Fruit fly (Drosophila melanogaster): Measurements from ENCODE around the gene Act79B.

The Act79B gene

dm6 chr3L:21961892-21962518 is 23.0 kb upstream of the Act79B start, which contains the start of gene Chs2:
TSS of gene Chs2 (plus strand) at chr3L:21962401.
- TF ChIP-seq Clk (GFP tag; optimal IDR thresholded peaks at IDR 0.05) (no peak), CG33017 (tag; optimal IDR thresholded peaks at IDR 0.05) (peak; percentile 24), toe (GFP tag; optimal IDR thresholded peaks at IDR 0.05) (no peak), pad (GFP tag; optimal IDR thresholded peaks at IDR 0.05) (no peak), Mnt (GFP tag; optimal IDR thresholded peaks at IDR 0.05) (peak; percentile 0), bab1 (GFP tag; optimal IDR thresholded peaks at IDR 0.05) (no peak), cic (GFP tag; optimal IDR thresholded peaks at IDR 0.05) (peak; percentile 94), Hr96 (GFP tag; optimal IDR thresholded peaks at IDR 0.05) (no peak), CG7101 (tag; optimal IDR thresholded peaks at IDR 0.05) (peak; percentile 38), ovo (GFP tag; optimal IDR thresholded peaks at IDR 0.05) (no peak), CG11617 (GFP tag; optimal IDR thresholded peaks at IDR 0.05) (no peak), Crg-1 (GFP tag; optimal IDR thresholded peaks at IDR 0.05) (no peak), CG1620 (GFP tag; optimal IDR thresholded peaks at IDR 0.05) (no peak), CG14711 (tag; optimal IDR thresholded peaks at IDR 0.05) (no peak), CG7045 (GFP tag; optimal IDR thresholded peaks at IDR 0.05) (no peak), CG12768 (GFP tag; optimal IDR thresholded peaks at IDR 0.05) (peak; percentile 41), kay (GFP tag; ENCODE audit: borderline replicate concordance) (peak; percentile 66), CG5204 (GFP tag; optimal IDR thresholded peaks at IDR 0.05) (no peak), cnc (optimal IDR thresholded peaks at IDR 0.05) (no peak)

dm6 chr3L:21963293-21963692 is 21.7 kb upstream of the Act79B start:
- TF ChIP-seq CG5204 (GFP tag; optimal IDR thresholded peaks at IDR 0.05), result no peak
- no peak for TF ChIP-seq CG7045 (GFP tag; optimal IDR thresholded peaks at IDR 0.05)
- no peak for TF ChIP-seq Mnt (GFP tag; optimal IDR thresholded peaks at IDR 0.05)
- no peak for TF ChIP-seq Crg-1 (GFP tag; optimal IDR thresholded peaks at IDR 0.05)
- TF ChIP-seq bab1 (GFP tag; optimal IDR thresholded peaks at IDR 0.05), result no peak
- TF ChIP-seq toe (GFP tag; optimal IDR thresholded peaks at IDR 0.05), result no peak
- no peak for TF ChIP-seq tj (GFP tag; optimal IDR thresholded peaks at IDR 0.05)
- TF ChIP-seq ovo (GFP tag; optimal IDR thresholded peaks at IDR 0.05), result no peak
- TF ChIP-seq cnc (optimal IDR thresholded peaks at IDR 0.05), result no peak
- TF ChIP-seq pad (GFP tag; optimal IDR thresholded peaks at IDR 0.05), result no peak
- TF ChIP-seq CG7101 (tag; optimal IDR thresholded peaks at IDR 0.05), result no peak
- no peak for TF ChIP-seq Clk (GFP tag; optimal IDR thresholded peaks at IDR 0.05)

dm6 chr3L:21971735-21972134 is 13.3 kb upstream of the Act79B start, which contains the start of gene P5CS:
TSS of gene P5CS (plus strand) at chr3L:21972002.
- TF ChIP-seq tj (GFP tag; optimal IDR thresholded peaks at IDR 0.05) (no peak), cic (GFP tag; optimal IDR thresholded peaks at IDR 0.05) (peak; percentile 79), ovo (GFP tag; optimal IDR thresholded peaks at IDR 0.05) (no peak), CG14711 (tag; optimal IDR thresholded peaks at IDR 0.05) (no peak), CG33017 (tag; optimal IDR thresholded peaks at IDR 0.05) (no peak), CG5204 (GFP tag; optimal IDR thresholded peaks at IDR 0.05) (no peak), toe (GFP tag; optimal IDR thresholded peaks at IDR 0.05) (no peak), bab1 (GFP tag; optimal IDR thresholded peaks at IDR 0.05) (no peak), pad (GFP tag; optimal IDR thresholded peaks at IDR 0.05) (no peak), Hr96 (GFP tag; optimal IDR thresholded peaks at IDR 0.05) (peak; percentile 31), CG1620 (GFP tag; optimal IDR thresholded peaks at IDR 0.05) (no peak), CG12768 (GFP tag; optimal IDR thresholded peaks at IDR 0.05) (no peak), Crg-1 (GFP tag; optimal IDR thresholded peaks at IDR 0.05) (no peak), kay (GFP tag; ENCODE audit: borderline replicate concordance) (no peak), CG7045 (GFP tag; optimal IDR thresholded peaks at IDR 0.05) (no peak), cnc (optimal IDR thresholded peaks at IDR 0.05) (peak in 1 of 2 experiments; percentile 44), Clk (GFP tag; optimal IDR thresholded peaks at IDR 0.05) (no peak), CG7101 (tag; optimal IDR thresholded peaks at IDR 0.05) (no peak), Mnt (GFP tag; optimal IDR thresholded peaks at IDR 0.05) (peak; percentile 47), CG11617 (GFP tag; optimal IDR thresholded peaks at IDR 0.05) (no peak)

- no peak for TF ChIP-seq cnc (optimal IDR thresholded peaks at IDR 0.05)
- TF ChIP-seq Hr96 (GFP tag; optimal IDR thresholded peaks at IDR 0.05), result no peak
- no peak for TF ChIP-seq Crg-1 (GFP tag; optimal IDR thresholded peaks at IDR 0.05)
- TF ChIP-seq cic (GFP tag; optimal IDR thresholded peaks at IDR 0.05), result peak; percentile 57
- TF ChIP-seq CG7101 (tag; optimal IDR thresholded peaks at IDR 0.05), result peak; percentile 55
- TF ChIP-seq CG12768 (GFP tag; optimal IDR thresholded peaks at IDR 0.05), result peak; percentile 9
- peak; percentile 27 for TF ChIP-seq CG11617 (GFP tag; optimal IDR thresholded peaks at IDR 0.05)
- TF ChIP-seq tj (GFP tag; optimal IDR thresholded peaks at IDR 0.05), result no peak
- no peak for TF ChIP-seq ovo (GFP tag; optimal IDR thresholded peaks at IDR 0.05)
- no peak for TF ChIP-seq bab1 (GFP tag; optimal IDR thresholded peaks at IDR 0.05)
- TF ChIP-seq CG14711 (tag; optimal IDR thresholded peaks at IDR 0.05), result peak; percentile 20
- peak; percentile 90 for TF ChIP-seq kay (GFP tag; ENCODE audit: borderline replicate concordance)
- TF ChIP-seq pad (GFP tag; optimal IDR thresholded peaks at IDR 0.05), result no peak
- no peak for TF ChIP-seq Clk (GFP tag; optimal IDR thresholded peaks at IDR 0.05)
- TF ChIP-seq toe (GFP tag; optimal IDR thresholded peaks at IDR 0.05), result no peak
- TF ChIP-seq CG33017 (tag; optimal IDR thresholded peaks at IDR 0.05), result peak; percentile 57
- no peak for TF ChIP-seq CG7045 (GFP tag; optimal IDR thresholded peaks at IDR 0.05)
- peak; percentile 41 for TF ChIP-seq CG5204 (GFP tag; optimal IDR thresholded peaks at IDR 0.05)
- TF ChIP-seq CG1620 (GFP tag; optimal IDR thresholded peaks at IDR 0.05), result no peak
- TF ChIP-seq Mnt (GFP tag; optimal IDR thresholded peaks at IDR 0.05), result peak; percentile 68
These were observed 12.6 kb upstream of the Act79B start for dm6 chr3L:21972162-21973022.

- TF ChIP-seq CG7045 (GFP tag; optimal IDR thresholded peaks at IDR 0.05) (no peak), pad (GFP tag; optimal IDR thresholded peaks at IDR 0.05) (no peak), CG7101 (tag; optimal IDR thresholded peaks at IDR 0.05) (no peak), Hr96 (GFP tag; optimal IDR thresholded peaks at IDR 0.05) (no peak), CG1620 (GFP tag; optimal IDR thresholded peaks at IDR 0.05) (no peak), cnc (optimal IDR thresholded peaks at IDR 0.05) (no peak), ovo (GFP tag; optimal IDR thresholded peaks at IDR 0.05) (no peak), Clk (GFP tag; optimal IDR thresholded peaks at IDR 0.05) (no peak), CG14711 (tag; optimal IDR thresholded peaks at IDR 0.05) (no peak), toe (GFP tag; optimal IDR thresholded peaks at IDR 0.05) (no peak), Mnt (GFP tag; optimal IDR thresholded peaks at IDR 0.05) (no peak), Crg-1 (GFP tag; optimal IDR thresholded peaks at IDR 0.05) (no peak), CG11617 (GFP tag; optimal IDR thresholded peaks at IDR 0.05) (no peak), bab1 (GFP tag; optimal IDR thresholded peaks at IDR 0.05) (no peak), CG5204 (GFP tag; optimal IDR thresholded peaks at IDR 0.05) (no peak), kay (GFP tag; ENCODE audit: borderline replicate concordance) (no peak), tj (GFP tag; optimal IDR thresholded peaks at IDR 0.05) (no peak)
These were observed 11.4 kb upstream of the Act79B start for dm6 chr3L:21973640-21974039.

Measured in whole organism, adult.